Worm (Caenorhabditis elegans) whole organism, L4 larva: Measurements from ENCODE around the gene dpy-21.

ENCODE experiments used
- F26F4.8 ChIP-seq: fragments of 200-800 bp; sonication (Bioruptor generic); conservative IDR thresholded peaks from 2 replicates; pipeline ENCODE4 v1.3.6; 2022; ENCODE audit warnings: missing genetic modification characterization, missing compliant biosample characterization
- F37D6.2 ChIP-seq: sonication (generic microtip); optimal IDR thresholded peaks from 2 replicates; lab custom pipeline; 2016; ENCODE audit warnings: mild to moderate bottlenecking, missing genetic modification characterization, missing compliant biosample characterization
- Y105C5A.15 ChIP-seq: fragments of 200-800 bp; sonication (Bioruptor generic); IDR thresholded peaks from 2 replicates; pipeline ENCODE4 v1.3.6; 2022; ENCODE audit warnings: missing genetic modification characterization, missing compliant biosample characterization
- aly-2 ChIP-seq: sonication (generic microtip); optimal IDR thresholded peaks from 2 replicates; lab custom pipeline; 2018; ENCODE audit warnings: missing biosample characterization, missing genetic modification characterization
- arid-1 ChIP-seq: fragments of 200-800 bp; sonication (Bioruptor generic); conservative IDR thresholded peaks from 2 replicates; pipeline ENCODE4 v1.3.6; 2022; ENCODE audit warnings: missing genetic modification reagents, missing genetic modification characterization, missing compliant biosample characterization
- ceh-20 ChIP-seq: fragments of 200-800 bp; sonication (Bioruptor generic); IDR thresholded peaks from 2 replicates; pipeline ENCODE4 v1.3.6; 2022; ENCODE audit warnings: missing genetic modification reagents, missing genetic modification characterization, missing compliant biosample characterization
- ceh-44 ChIP-seq: fragments of 200-800 bp; sonication (Bioruptor generic); IDR thresholded peaks from 2 replicates; pipeline ENCODE4 v1.3.6; 2022; ENCODE audit warnings: missing genetic modification reagents, missing genetic modification characterization, missing compliant biosample characterization
- ces-1 ChIP-seq: fragments of 150-350 bp; sonication (generic microtip); optimal IDR thresholded peaks from 4 replicates; lab custom pipeline; 2014; ENCODE audit warnings: missing biosample characterization, missing genetic modification reagents, missing genetic modification characterization
- cey-2 ChIP-seq: sonication (generic microtip); optimal IDR thresholded peaks from 3 replicates; lab custom pipeline; 2017; ENCODE audit warnings: missing genetic modification characterization, mild to moderate bottlenecking, missing compliant biosample characterization, antibody characterized with exemption, borderline replicate concordance; ENCODE audit not compliant: insufficient read depth
- daf-19 ChIP-seq: fragments of 200-800 bp; sonication (Bioruptor generic); conservative IDR thresholded peaks from 2 replicates; pipeline ENCODE4 v1.3.6; 2022; ENCODE audit warnings: missing genetic modification characterization, missing compliant biosample characterization
- dmd-9 ChIP-seq: fragments of 200-800 bp; sonication (Bioruptor generic); IDR thresholded peaks from 2 replicates; pipeline ENCODE4 v1.3.6; 2022; ENCODE audit warnings: missing genetic modification reagents, missing genetic modification characterization, missing compliant biosample characterization
- dpl-1 ChIP-seq: fragments of 150-350 bp; optimal IDR thresholded peaks from 2 replicates; lab custom pipeline; 2014; ENCODE audit warnings: missing biosample characterization, missing genetic modification reagents, missing genetic modification characterization
- duxl-1 ChIP-seq: sonication (generic microtip); optimal IDR thresholded peaks from 2 replicates; lab custom pipeline; 2016; ENCODE audit warnings: mild to moderate bottlenecking, missing genetic modification characterization, moderate library complexity, missing compliant biosample characterization; ENCODE audit not compliant: poor library complexity
- dve-1 ChIP-seq: sonication (generic microtip); optimal IDR thresholded peaks from 2 replicates; lab custom pipeline; 2017; ENCODE audit warnings: antibody characterized with exemption, mild to moderate bottlenecking, missing genetic modification characterization, missing compliant biosample characterization; ENCODE audit not compliant: insufficient read depth
- egl-27 ChIP-seq: sonication (generic microtip); optimal IDR thresholded peaks from 3 replicates; lab custom pipeline; 2017; ENCODE audit warnings: missing biosample characterization, missing genetic modification reagents, missing genetic modification characterization
- fos-1 ChIP-seq: fragments of 150-350 bp; optimal IDR thresholded peaks from 2 replicates; lab custom pipeline; 2014; ENCODE audit warnings: missing biosample characterization, missing genetic modification characterization
- gei-8 ChIP-seq: fragments of 200-800 bp; sonication (Bioruptor generic); optimal IDR thresholded peaks from 2 replicates; lab custom pipeline; 2018; ENCODE audit warnings: mild to moderate bottlenecking, missing genetic modification characterization, missing compliant biosample characterization
- hlh-11 ChIP-seq: fragments of 200-800 bp; sonication (Bioruptor generic); optimal IDR thresholded peaks from 2 replicates; lab custom pipeline; 2018; ENCODE audit warnings: mild to moderate bottlenecking, missing genetic modification characterization, missing compliant biosample characterization
- hmg-1.1 ChIP-seq: fragments of 200-800 bp; sonication (Bioruptor generic); IDR thresholded peaks from 2 replicates; pipeline ENCODE4 v1.3.6; 2022; ENCODE audit warnings: missing genetic modification reagents, missing genetic modification characterization, missing compliant biosample characterization
- jun-1 ChIP-seq: fragments of 150-350 bp; optimal IDR thresholded peaks from 2 replicates; lab custom pipeline; 2014; ENCODE audit warnings: missing biosample characterization, missing genetic modification reagents, missing genetic modification characterization
- lin-1 ChIP-seq: fragments of 200-800 bp; sonication (Bioruptor generic); IDR thresholded peaks from 2 replicates; pipeline ENCODE4 v1.3.6; 2022; ENCODE audit warnings: missing genetic modification reagents, missing genetic modification characterization, missing compliant biosample characterization
- lin-13 ChIP-seq: fragments of 150-350 bp; optimal IDR thresholded peaks from 2 replicates; lab custom pipeline; 2014; ENCODE audit warnings: missing biosample characterization, missing genetic modification reagents, missing genetic modification characterization
- lin-29 ChIP-seq: fragments of 200-800 bp; sonication (Bioruptor generic); IDR thresholded peaks from 2 replicates; pipeline ENCODE4 v1.3.6; 2022; ENCODE audit warnings: missing genetic modification reagents, missing genetic modification characterization, missing compliant biosample characterization
- lin-39 ChIP-seq: fragments of 150-350 bp; optimal IDR thresholded peaks from 2 replicates; lab custom pipeline; 2014; ENCODE audit warnings: missing biosample characterization, missing genetic modification reagents, missing genetic modification characterization
- madf-5 ChIP-seq, 2 experiments: fragments of 200-800 bp; sonication (Bioruptor generic); IDR thresholded peaks; 2 replicates each; pipeline ENCODE4 v1.3.6; 2022; ENCODE audit warnings: missing compliant biosample characterization in 2 of 2, missing genetic modification characterization in 2 of 2
- mdl-1 ChIP-seq, 2 experiments: fragments of 150-350 bp in 1 of 2; sonication (generic microtip) in 1 of 2; optimal IDR thresholded peaks; 2 replicates each; lab custom pipeline; 2014 to 2017; ENCODE audit warnings: missing biosample characterization in 2 of 2, missing genetic modification characterization in 2 of 2
- mdt-29 ChIP-seq: fragments of 200-800 bp; sonication (Bioruptor generic); IDR thresholded peaks from 2 replicates; pipeline ENCODE4 v1.3.6; 2022; ENCODE audit warnings: missing genetic modification reagents, missing genetic modification characterization, missing compliant biosample characterization
- mep-1 ChIP-seq: fragments of 150-350 bp; sonication (generic microtip); optimal IDR thresholded peaks from 3 replicates; lab custom pipeline; 2014; ENCODE audit warnings: missing biosample characterization, missing genetic modification characterization
- mxl-2 ChIP-seq: fragments of 200-800 bp; sonication (Bioruptor generic); conservative IDR thresholded peaks from 2 replicates; pipeline ENCODE4 v1.3.6; 2022; ENCODE audit warnings: missing genetic modification reagents, missing genetic modification characterization, missing compliant biosample characterization
- nhr-102 ChIP-seq: sonication (generic microtip); optimal IDR thresholded peaks from 2 replicates; lab custom pipeline; 2016; ENCODE audit warnings: mild to moderate bottlenecking, missing genetic modification characterization, moderate library complexity, missing compliant biosample characterization
- nhr-11 ChIP-seq: fragments of 150-350 bp; optimal IDR thresholded peaks from 2 replicates; lab custom pipeline; 2014; ENCODE audit warnings: missing biosample characterization, missing genetic modification characterization
- nhr-25 ChIP-seq: sonication (generic microtip); optimal IDR thresholded peaks from 2 replicates; lab custom pipeline; 2017; ENCODE audit warnings: missing genetic modification characterization, mild to moderate bottlenecking, missing compliant biosample characterization, antibody characterized with exemption, moderate library complexity, borderline replicate concordance; ENCODE audit not compliant: insufficient read depth
- nhr-28 ChIP-seq: fragments of 150-350 bp; optimal IDR thresholded peaks from 2 replicates; lab custom pipeline; 2014; ENCODE audit warnings: missing biosample characterization, missing genetic modification characterization
- nhr-42 ChIP-seq: fragments of 200-800 bp; sonication (Bioruptor generic); IDR thresholded peaks from 2 replicates; pipeline ENCODE4 v1.3.6; 2022; ENCODE audit warnings: missing genetic modification characterization, missing compliant biosample characterization
- nhr-77 ChIP-seq: fragments of 150-350 bp; optimal IDR thresholded peaks from 2 replicates; lab custom pipeline; 2014; ENCODE audit warnings: missing biosample characterization, missing genetic modification characterization
- php-3 ChIP-seq: fragments of 200-800 bp; sonication (Bioruptor generic); IDR thresholded peaks from 2 replicates; pipeline ENCODE4 v1.3.6; 2022; ENCODE audit warnings: missing genetic modification reagents, missing genetic modification characterization, missing compliant biosample characterization
- pqm-1 ChIP-seq: sonication (generic microtip); optimal IDR thresholded peaks from 2 replicates; lab custom pipeline; 2017; ENCODE audit warnings: missing biosample characterization, missing genetic modification characterization
- sdz-12 ChIP-seq: fragments of 200-800 bp; sonication (Bioruptor generic); optimal IDR thresholded peaks from 2 replicates; lab custom pipeline; 2018; ENCODE audit warnings: mild to moderate bottlenecking, missing genetic modification characterization, missing compliant biosample characterization
- set-16 ChIP-seq: fragments of 200-800 bp; sonication (Bioruptor generic); IDR thresholded peaks from 2 replicates; pipeline ENCODE4 v1.3.6; 2022; ENCODE audit warnings: missing genetic modification reagents, missing genetic modification characterization, missing compliant biosample characterization
- snpc-4 ChIP-seq: fragments of 150-350 bp; optimal IDR thresholded peaks from 2 replicates; lab custom pipeline; 2014; ENCODE audit warnings: missing biosample characterization, missing genetic modification characterization
- spr-1 ChIP-seq: sonication (generic microtip); optimal IDR thresholded peaks from 2 replicates; lab custom pipeline; 2016; ENCODE audit warnings: mild to moderate bottlenecking, missing genetic modification characterization, missing compliant biosample characterization
- spr-3 ChIP-seq: fragments of 200-800 bp; sonication (Bioruptor generic); optimal IDR thresholded peaks from 2 replicates; lab custom pipeline; 2018; ENCODE audit warnings: mild to moderate bottlenecking, missing genetic modification characterization, missing compliant biosample characterization
- tag-97 ChIP-seq: fragments of 200-800 bp; sonication (Bioruptor generic); IDR thresholded peaks from 2 replicates; pipeline ENCODE4 v1.3.6; 2022; ENCODE audit warnings: missing genetic modification characterization, missing compliant biosample characterization
- unc-39 ChIP-seq: sonication (generic microtip); optimal IDR thresholded peaks from 2 replicates; lab custom pipeline; 2017; ENCODE audit warnings: missing biosample characterization, missing genetic modification characterization
- vab-7 ChIP-seq: fragments of 200-800 bp; sonication (Bioruptor generic); IDR thresholded peaks from 2 replicates; pipeline ENCODE4 v1.3.6; 2022; ENCODE audit warnings: missing genetic modification reagents, missing genetic modification characterization, missing compliant biosample characterization
- zag-1 ChIP-seq: fragments of 150-350 bp; optimal IDR thresholded peaks from 2 replicates; lab custom pipeline; 2014; ENCODE audit warnings: missing biosample characterization, missing genetic modification characterization
- zfp-2 ChIP-seq: sonication (generic microtip); optimal IDR thresholded peaks from 2 replicates; lab custom pipeline; 2016; ENCODE audit warnings: mild to moderate bottlenecking, missing genetic modification characterization, missing compliant biosample characterization
- ztf-11 ChIP-seq: fragments of 150-350 bp; optimal IDR thresholded peaks from 2 replicates; lab custom pipeline; 2014; ENCODE audit warnings: missing biosample characterization, missing genetic modification characterization
- ztf-7 ChIP-seq: fragments of 150-350 bp; optimal IDR thresholded peaks from 2 replicates; lab custom pipeline; 2014; ENCODE audit warnings: missing biosample characterization, missing genetic modification characterization

Gene dpy-21

DNA sequence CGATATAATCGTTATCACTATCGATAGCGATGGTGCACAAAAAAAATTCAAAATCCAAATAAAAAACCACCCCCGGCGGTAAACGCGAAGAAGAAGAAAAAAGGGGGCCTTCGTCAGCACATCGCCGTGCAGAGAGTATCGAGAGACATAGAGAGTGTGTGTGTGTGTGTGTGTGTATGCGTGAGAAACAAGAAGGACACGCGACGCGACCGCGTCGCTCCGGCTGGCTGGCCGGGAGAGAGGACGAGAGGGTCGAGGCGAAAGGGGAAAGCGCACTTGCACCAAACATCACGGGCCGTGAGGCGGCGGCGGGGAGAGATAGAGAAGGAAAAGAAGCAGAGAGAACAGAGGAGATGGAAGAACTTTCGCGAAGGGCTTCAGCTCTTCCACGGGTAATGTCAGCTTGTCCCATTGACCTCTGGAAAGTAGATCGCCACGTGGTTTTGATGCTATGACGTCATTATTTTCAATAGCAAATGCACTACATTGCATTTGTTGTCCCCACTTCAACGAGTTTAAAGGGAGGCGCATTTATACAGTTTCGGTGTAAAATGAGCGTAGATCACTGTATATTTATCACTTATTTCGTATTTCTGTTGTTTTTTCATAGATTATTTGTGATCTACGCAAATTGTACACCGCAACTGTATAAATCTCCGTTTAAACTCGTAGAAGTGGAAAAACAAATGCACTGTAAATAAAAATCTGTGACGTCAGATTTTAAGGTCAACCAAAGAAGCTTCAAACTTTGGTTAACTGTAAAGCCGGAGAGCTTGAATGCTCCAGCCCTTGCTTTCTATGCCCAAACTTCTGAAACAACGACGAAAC lies 2.4 kb upstream of the dpy-21 start, which contains the start of gene Y59A8B.24 (continued):
- TF ChIP-seq sdz-12 (GFP tag; lab: Kevin White, UChicago) = peak; percentile 56
- TF ChIP-seq egl-27 (tag; lab: Kevin White, UChicago) = no peak
- peak; percentile 73 for TF ChIP-seq F37D6.2
- TF ChIP-seq php-3 (GFP tag; lab: Robert Waterston, UW) = peak; percentile 47
- TF ChIP-seq ces-1 (GFP tag; lab: Kevin White, UChicago) = no peak
- no peak for TF ChIP-seq lin-39 (tag; lab: Kevin White, UChicago)
- peak; percentile 60 for TF ChIP-seq zfp-2 (tag; lab: Kevin White, UChicago)
- TF ChIP-seq ceh-44 (GFP tag; lab: Robert Waterston, UW) = peak; percentile 59; the same call in 1 of the 2 replicates
- TF ChIP-seq tag-97 (GFP tag; lab: Robert Waterston, UW) = no peak
- TF ChIP-seq aly-2 (tag; lab: Kevin White, UChicago) = no peak
- no peak for TF ChIP-seq daf-19 (GFP tag; lab: Robert Waterston, UW)
- peak; percentile 39; the same call in 1 of the 2 replicates for TF ChIP-seq vab-7
- peak; percentile 84 for TF ChIP-seq spr-1 (tag; lab: Kevin White, UChicago)
- peak; percentile 31 for TF ChIP-seq ztf-7 (tag; lab: Kevin White, UChicago)
- TF ChIP-seq mdt-29 = no peak; the same call in 1 of the 2 replicates
- TF ChIP-seq fos-1 = no peak
- peak; percentile 76 for TF ChIP-seq dmd-9 (GFP tag; lab: Robert Waterston, UW)
- TF ChIP-seq nhr-28 = peak; percentile 81
- peak; percentile 97 for TF ChIP-seq hmg-1.1 (GFP tag; lab: Robert Waterston, UW)
- peak; percentile 74 for TF ChIP-seq jun-1
- peak; percentile 95 for TF ChIP-seq mep-1
- TF ChIP-seq zag-1 = no peak
- TF ChIP-seq cey-2 (tag; lab: Kevin White, UChicago) = no peak
- 0 out of 4 replicates have a peak, but pooled peaks of 1 of the 2 experiments have one; percentile 43 for TF ChIP-seq madf-5 (GFP tag; IDR thresholded peaks at IDR 0.05; lab: Robert Waterston, UW)
- peak; percentile 68 for TF ChIP-seq dpl-1 (GFP tag; lab: Kevin White, UChicago)
- TF ChIP-seq duxl-1 (tag; lab: Kevin White, UChicago) = peak; percentile 63
- TF ChIP-seq dve-1 (tag; lab: Kevin White, UChicago) = peak; percentile 98
- peak; percentile 68 for TF ChIP-seq nhr-102 (tag; lab: Kevin White, UChicago)
- TF ChIP-seq mxl-2 (GFP tag; lab: Robert Waterston, UW) = 0 out of 2 replicates have a peak, but pooled peaks have one; percentile 47
- TF ChIP-seq mdl-1 (tag; optimal IDR thresholded peaks at IDR 0.05; lab: Kevin White, UChicago) = peak; percentile 67 to 94
- peak; percentile 40 for TF ChIP-seq gei-8 (GFP tag; lab: Kevin White, UChicago)
- TF ChIP-seq set-16 (GFP tag; lab: Robert Waterston, UW) = peak; percentile 100
- peak; percentile 89 for TF ChIP-seq ceh-20 (GFP tag; lab: Robert Waterston, UW)
- no peak; the same call in 1 of the 2 replicates for TF ChIP-seq Y105C5A.15 (GFP tag; lab: Robert Waterston, UW)
- peak; percentile 77 for TF ChIP-seq nhr-42
- TF ChIP-seq pqm-1 (tag; lab: Kevin White, UChicago) = peak; percentile 14
- TF ChIP-seq arid-1 (GFP tag; lab: Robert Waterston, UW) = peak; percentile 85
- TF ChIP-seq lin-29 (GFP tag; lab: Robert Waterston, UW) = peak; percentile 71; the same call in 1 of the 2 replicates
- TF ChIP-seq F26F4.8 (GFP tag; lab: Robert Waterston, UW) = no peak
- peak; percentile 66; the same call in 1 of the 2 replicates for TF ChIP-seq lin-1 (GFP tag; lab: Robert Waterston, UW)
- TF ChIP-seq snpc-4 (tag; lab: Kevin White, UChicago) = no peak
- TF ChIP-seq lin-13 (GFP tag; lab: Kevin White, UChicago) = peak; percentile 94
- no peak for TF ChIP-seq unc-39 (tag; lab: Kevin White, UChicago)
- TF ChIP-seq nhr-11 (tag; lab: Kevin White, UChicago) = peak; percentile 95
- peak; percentile 78 for TF ChIP-seq spr-3 (GFP tag; lab: Kevin White, UChicago)
- peak; percentile 93 for TF ChIP-seq nhr-77 (tag; lab: Kevin White, UChicago)
- peak; percentile 83 for TF ChIP-seq nhr-25
- TF ChIP-seq hlh-11 (tag; lab: Kevin White, UChicago) = peak; percentile 98
- no peak for TF ChIP-seq ztf-11
